Fruit fly (Drosophila melanogaster) whole organism, embryonic: ENCODE data around the gene CG13392.

Source experiments
- CG12155 ChIP-seq: fragments of 200-800 bp; sonication (Bioruptor generic); optimal IDR thresholded peaks from 3 replicates; lab custom pipeline; 2016; ENCODE audit warnings: missing biosample characterization, missing genetic modification characterization
- CG12219 ChIP-seq: fragments of 200-800 bp; sonication (Bioruptor generic); optimal IDR thresholded peaks from 3 replicates; lab custom pipeline; 2018; ENCODE audit warnings: missing biosample characterization, mild to moderate bottlenecking, missing genetic modification characterization
- CG1233 ChIP-seq: fragments of 200-800 bp; sonication (Bioruptor generic); optimal IDR thresholded peaks from 4 replicates; lab custom pipeline; 2018; ENCODE audit warnings: missing biosample characterization, mild to moderate bottlenecking, missing genetic modification characterization
- CG15514 ChIP-seq: fragments of 200-800 bp; sonication (Bioruptor generic); optimal IDR thresholded peaks from 3 replicates; lab custom pipeline; 2017; ENCODE audit warnings: missing biosample characterization, missing genetic modification characterization, mild to moderate bottlenecking, moderate library complexity, missing genetic modification reagents
- CG1603 ChIP-seq: fragments of 200-800 bp; sonication (Bioruptor generic); optimal IDR thresholded peaks from 2 replicates; lab custom pipeline; 2019; ENCODE audit warnings: missing biosample characterization, mild to moderate bottlenecking, missing genetic modification characterization, moderate library complexity
- CG17612 ChIP-seq: fragments of 200-800 bp; sonication (Bioruptor generic); IDR thresholded peaks from 2 replicates; pipeline ENCODE4 v1.3.6; 2022; ENCODE audit warnings: missing biosample characterization, missing genetic modification characterization
- CG18764 ChIP-seq: fragments of 200-800 bp; sonication (Bioruptor generic); optimal IDR thresholded peaks from 3 replicates; lab custom pipeline; 2016; ENCODE audit warnings: missing biosample characterization, missing genetic modification characterization
- CG2116 ChIP-seq: fragments of 200-800 bp; sonication (Bioruptor generic); optimal IDR thresholded peaks from 3 replicates; lab custom pipeline; 2018; ENCODE audit warnings: missing biosample characterization, mild to moderate bottlenecking, missing genetic modification characterization
- CG2678 ChIP-seq: fragments of 200-800 bp; sonication (Bioruptor generic); optimal IDR thresholded peaks from 3 replicates; lab custom pipeline; 2019; ENCODE audit warnings: missing biosample characterization, mild to moderate bottlenecking, missing genetic modification characterization, moderate library complexity
- CG3407 ChIP-seq: fragments of 200-800 bp; sonication (Bioruptor generic); optimal IDR thresholded peaks from 2 replicates; lab custom pipeline; 2018; ENCODE audit warnings: missing biosample characterization, mild to moderate bottlenecking, missing genetic modification characterization
- CG34422 ChIP-seq: fragments of 200-800 bp; sonication (Bioruptor generic); IDR thresholded peaks from 3 replicates; pipeline ENCODE4 v1.3.6; 2022; ENCODE audit warnings: missing biosample characterization, missing genetic modification characterization
- CG43689 ChIP-seq: fragments of 200-800 bp; sonication (Bioruptor generic); IDR thresholded peaks from 2 replicates; pipeline ENCODE4 v1.3.6; 2022; ENCODE audit warnings: missing biosample characterization, missing genetic modification characterization
- CG6254 ChIP-seq: fragments of 200-800 bp; sonication (Bioruptor generic); optimal IDR thresholded peaks from 3 replicates; lab custom pipeline; 2017; ENCODE audit warnings: mild to moderate bottlenecking, missing biosample characterization, missing genetic modification reagents, missing genetic modification characterization
- CG8765 ChIP-seq: fragments of 200-800 bp; sonication (Bioruptor generic); IDR thresholded peaks from 2 replicates; pipeline ENCODE4 v1.3.6; 2022; ENCODE audit warnings: missing biosample characterization, missing genetic modification characterization
- CG8924 ChIP-seq: fragments of 200-800 bp; optimal IDR thresholded peaks from 3 replicates; lab custom pipeline; 2019; ENCODE audit warnings: missing biosample characterization, mild to moderate bottlenecking, missing genetic modification characterization, moderate library complexity
- CG9932 ChIP-seq: fragments of 200-800 bp; sonication (Bioruptor generic); IDR thresholded peaks from 2 replicates; pipeline ENCODE4 v1.3.6; 2022; ENCODE audit warnings: missing biosample characterization, missing genetic modification characterization
- D19A ChIP-seq: fragments of 200-800 bp; optimal IDR thresholded peaks from 3 replicates; lab custom pipeline; 2019; ENCODE audit warnings: missing biosample characterization, mild to moderate bottlenecking, missing genetic modification characterization, moderate library complexity
- Dip2 ChIP-seq: fragments of 200-800 bp; sonication (Bioruptor generic); IDR thresholded peaks from 2 replicates; pipeline ENCODE4 v1.3.6; 2022; ENCODE audit warnings: missing biosample characterization, missing genetic modification characterization
- Dp ChIP-seq: fragments of 200-800 bp; sonication (Bioruptor generic); optimal IDR thresholded peaks from 2 replicates; lab custom pipeline; 2018; ENCODE audit warnings: missing biosample characterization, mild to moderate bottlenecking, missing genetic modification characterization, moderate library complexity
- Ets65A ChIP-seq: fragments of 200-800 bp; sonication (Bioruptor generic); peaks from one replicate; lab custom pipeline; 2016; ENCODE audit warnings: missing biosample characterization, missing genetic modification characterization
- Fer1 ChIP-seq: fragments of 200-800 bp; sonication (Bioruptor generic); optimal IDR thresholded peaks from 2 replicates; lab custom pipeline; 2017; ENCODE audit warnings: missing biosample characterization, mild to moderate bottlenecking, missing genetic modification characterization
- HLH4C ChIP-seq: fragments of 200-800 bp; sonication (Bioruptor generic); IDR thresholded peaks from 3 replicates; pipeline ENCODE4 v1.3.6; 2022; ENCODE audit warnings: missing biosample characterization, missing genetic modification characterization; ENCODE audit not compliant: partially characterized antibody
- HLH54F ChIP-seq: fragments of 200-800 bp; sonication (Bioruptor generic); optimal IDR thresholded peaks from 3 replicates; lab custom pipeline; 2016; ENCODE audit warnings: missing biosample characterization, missing genetic modification characterization
- Hsf ChIP-seq: fragments of 200-800 bp; sonication (Bioruptor generic); optimal IDR thresholded peaks from 3 replicates; lab custom pipeline; 2016; ENCODE audit warnings: missing biosample characterization, missing genetic modification characterization
- MESR4 ChIP-seq: fragments of 200-800 bp; sonication (Bioruptor generic); optimal IDR thresholded peaks from 2 replicates; lab custom pipeline; 2018; ENCODE audit warnings: missing biosample characterization, mild to moderate bottlenecking, missing genetic modification characterization, moderate library complexity
- Max ChIP-seq: fragments of 200-800 bp; sonication (Bioruptor generic); optimal IDR thresholded peaks from 2 replicates; lab custom pipeline; 2016; ENCODE audit warnings: missing biosample characterization, mild to moderate bottlenecking, missing genetic modification characterization
- NC2α ChIP-seq: fragments of 200-800 bp; sonication (Bioruptor generic); optimal IDR thresholded peaks from 2 replicates; lab custom pipeline; 2016; ENCODE audit warnings: missing biosample characterization, missing genetic modification characterization
- Sox100B ChIP-seq: fragments of 200-800 bp; sonication (Bioruptor generic); optimal IDR thresholded peaks from 3 replicates; lab custom pipeline; 2018; ENCODE audit warnings: missing biosample characterization, mild to moderate bottlenecking, missing genetic modification characterization
- chn ChIP-seq: fragments of 200-800 bp; sonication (Bioruptor generic); optimal IDR thresholded peaks from 2 replicates; lab custom pipeline; 2016; ENCODE audit warnings: missing biosample characterization, missing genetic modification characterization
- cwo ChIP-seq: fragments of 200-800 bp; sonication (Bioruptor generic); optimal IDR thresholded peaks from 3 replicates; lab custom pipeline; 2017; ENCODE audit warnings: missing biosample characterization, missing genetic modification characterization, mild to moderate bottlenecking, moderate library complexity, missing genetic modification reagents
- dm ChIP-seq: fragments of 200-800 bp; sonication (Bioruptor generic); optimal IDR thresholded peaks from 3 replicates; lab custom pipeline; 2016; ENCODE audit warnings: missing biosample characterization, missing genetic modification characterization
- dmrt11E ChIP-seq: fragments of 200-800 bp; sonication (Bioruptor generic); optimal IDR thresholded peaks from 3 replicates; lab custom pipeline; 2018; ENCODE audit warnings: missing biosample characterization, mild to moderate bottlenecking, missing genetic modification characterization, moderate library complexity
- dpn ChIP-seq, 2 experiments: fragments of 200-800 bp; sonication (Bioruptor generic); optimal IDR thresholded peaks; 3 replicates each; lab custom pipeline; 2016; ENCODE audit warnings: missing biosample characterization in 2 of 2, missing genetic modification characterization in 2 of 2
- exex ChIP-seq: fragments of 200-800 bp; sonication (Bioruptor generic); optimal IDR thresholded peaks from 4 replicates; lab custom pipeline; 2018; ENCODE audit warnings: missing biosample characterization, mild to moderate bottlenecking, missing genetic modification characterization, moderate library complexity
- gro ChIP-seq: fragments of 200-800 bp; sonication (Bioruptor generic); optimal IDR thresholded peaks from 2 replicates; lab custom pipeline; 2016; ENCODE audit warnings: missing biosample characterization, missing genetic modification characterization
- hbn ChIP-seq: fragments of 200-800 bp; sonication (Bioruptor generic); IDR thresholded peaks from 2 replicates; pipeline ENCODE4 v1.3.6; 2022; ENCODE audit warnings: missing biosample characterization, missing genetic modification characterization; ENCODE audit not compliant: partially characterized antibody
- inv ChIP-seq: fragments of 200-800 bp; sonication (Bioruptor generic); IDR thresholded peaks from 2 replicates; pipeline ENCODE4 v1.3.6; 2022; ENCODE audit warnings: missing biosample characterization, missing genetic modification characterization; ENCODE audit not compliant: partially characterized antibody
- knrl ChIP-seq: fragments of 200-800 bp; sonication (Bioruptor generic); IDR thresholded peaks from 3 replicates; pipeline ENCODE4 v1.3.6; 2022; ENCODE audit warnings: missing biosample characterization, missing genetic modification characterization; ENCODE audit not compliant: partially characterized antibody
- lmd ChIP-seq: fragments of 200-800 bp; sonication (Bioruptor generic); IDR thresholded peaks from 2 replicates; pipeline ENCODE4 v1.3.6; 2022; ENCODE audit warnings: missing biosample characterization, missing genetic modification characterization
- pan ChIP-seq, 4 experiments: fragments of >200 bp in 3 of 4; fragments of 200-800 bp in 1 of 4; sonication (Bioruptor generic) in 1 of 4; optimal IDR thresholded peaks in 3 of 4; IDR thresholded peaks in 1 of 4; 2 replicates each; pipeline versions ENCODE4 v1.3.6 to Lab custom; 2017 to 2022; ENCODE audit warnings: missing biosample characterization in 2 of 4, missing genetic modification characterization in 2 of 4, mixed read lengths in 1 of 4
- prd ChIP-seq, 3 experiments: fragments of >200 bp in 2 of 3; fragments of 200-800 bp in 1 of 3; sonication (Bioruptor generic) in 1 of 3; optimal IDR thresholded peaks in 2 of 3; IDR thresholded peaks in 1 of 3; 2 replicates in 2 of 3; 3 replicates in 1 of 3; pipeline versions ENCODE4 v1.3.6 to Lab custom; 2017 to 2022; ENCODE audit warnings: missing biosample characterization in 1 of 3, missing genetic modification characterization in 1 of 3
- row ChIP-seq: fragments of 200-800 bp; sonication (Bioruptor generic); IDR thresholded peaks from 3 replicates; pipeline ENCODE4 v1.3.6; 2022; ENCODE audit warnings: missing biosample characterization, missing genetic modification characterization
- scrt ChIP-seq: fragments of 200-800 bp; sonication (Bioruptor generic); optimal IDR thresholded peaks from 2 replicates; lab custom pipeline; 2018; ENCODE audit warnings: missing biosample characterization, mild to moderate bottlenecking, missing genetic modification characterization, moderate library complexity
- sr ChIP-seq: fragments of 200-800 bp; sonication (Bioruptor generic); IDR thresholded peaks from 3 replicates; pipeline ENCODE4 v1.3.6; 2022; ENCODE audit warnings: missing biosample characterization, missing genetic modification characterization
- tap ChIP-seq: fragments of 200-800 bp; optimal IDR thresholded peaks from 3 replicates; lab custom pipeline; 2019; ENCODE audit warnings: missing biosample characterization, mild to moderate bottlenecking, missing genetic modification characterization, moderate library complexity
- tgo ChIP-seq: fragments of 200-800 bp; sonication (Bioruptor generic); IDR thresholded peaks from 3 replicates; pipeline ENCODE4 v1.3.6; 2022; ENCODE audit warnings: missing biosample characterization, missing genetic modification characterization
- tin ChIP-seq: fragments of 200-800 bp; sonication (Bioruptor generic); optimal IDR thresholded peaks from 3 replicates; lab custom pipeline; 2016; ENCODE audit warnings: missing biosample characterization, missing genetic modification characterization
- zfh2 ChIP-seq: fragments of 200-800 bp; sonication (Bioruptor generic); optimal IDR thresholded peaks from 2 replicates; lab custom pipeline; 2016; ENCODE audit warnings: missing biosample characterization, missing genetic modification characterization

CG13392 gene

dm6 chr2L:8381508-8382036 is 1.0 kb downstream of the CG13392 start, which contains the start of gene AlaRS (continued):
- no peak for TF ChIP-seq prd (optimal IDR thresholded peaks at IDR 0.05; lab: Kevin White, UChicago)
- TF ChIP-seq prd (GFP tag; IDR thresholded peaks at IDR 0.05; lab: Robert Waterston, UW), result 0 out of 3 replicates have a peak, but pooled peaks have one; percentile 7
- TF ChIP-seq CG8765 (GFP tag; lab: Robert Waterston, UW), result no peak
- peak; percentile 44 for TF ChIP-seq cwo (GFP tag; lab: Kevin White, UChicago)
- TF ChIP-seq CG34422 (GFP tag; lab: Robert Waterston, UW), result 0 out of 3 replicates have a peak, but pooled peaks have one; percentile 26
- TF ChIP-seq CG15514 (GFP tag; lab: Kevin White, UChicago), result peak; percentile 84
- TF ChIP-seq Ets65A, result no peak
- TF ChIP-seq dm (GFP tag; lab: Kevin White, UChicago), result peak; percentile 43
- peak; percentile 28 for TF ChIP-seq CG1603 (tag; lab: Kevin White, UChicago)
- peak; percentile 3 for TF ChIP-seq CG12219 (GFP tag; lab: Kevin White, UChicago)
- peak; percentile 81 for TF ChIP-seq CG2116
- TF ChIP-seq HLH4C, result peak; percentile 66
- peak; percentile 50 for TF ChIP-seq CG2678
- TF ChIP-seq CG18764 (GFP tag; lab: Kevin White, UChicago), result peak; percentile 7
- TF ChIP-seq tap (tag; lab: Kevin White, UChicago), result peak; percentile 4
- TF ChIP-seq CG3407 (GFP tag; lab: Kevin White, UChicago), result peak; percentile 24
- TF ChIP-seq inv (GFP tag; lab: Robert Waterston, UW), result peak; percentile 46
- no peak for TF ChIP-seq sr (GFP tag; lab: Robert Waterston, UW)
- no peak for TF ChIP-seq chn (GFP tag; lab: Kevin White, UChicago)
- TF ChIP-seq tgo (GFP tag; lab: Robert Waterston, UW), result peak; percentile 13; the same call in 1 of the 3 replicates
- no peak for TF ChIP-seq HLH54F (GFP tag; lab: Kevin White, UChicago)
- no peak for TF ChIP-seq pan (optimal IDR thresholded peaks at IDR 0.05; lab: Kevin White, UChicago)
- TF ChIP-seq pan (GFP tag; optimal IDR thresholded peaks at IDR 0.05 in 1 of 2, IDR thresholded peaks at IDR 0.05 in 1 of 2), result peak in 1 of 2 experiments; percentile 43
- no peak for TF ChIP-seq zfh2 (GFP tag; lab: Kevin White, UChicago)
- TF ChIP-seq MESR4 (GFP tag; lab: Kevin White, UChicago), result peak; percentile 77
- TF ChIP-seq Sox100B (GFP tag; lab: Kevin White, UChicago), result peak; percentile 26
- peak; percentile 20 for TF ChIP-seq CG1233 (GFP tag; lab: Kevin White, UChicago)
- TF ChIP-seq CG17612 (GFP tag; lab: Robert Waterston, UW), result no peak
- TF ChIP-seq dpn (GFP tag; optimal IDR thresholded peaks at IDR 0.05; lab: Kevin White, UChicago), result peak; percentile 8 to 26
- no peak for TF ChIP-seq Dip2
- peak; percentile 40 for TF ChIP-seq CG6254 (GFP tag; lab: Kevin White, UChicago)
- peak; percentile 36 for TF ChIP-seq Max (GFP tag; lab: Kevin White, UChicago)
- TF ChIP-seq exex, result peak; percentile 5
- TF ChIP-seq hbn (GFP tag; lab: Robert Waterston, UW), result peak; percentile 57
- peak; percentile 59; the same call in 2 of the 3 replicates for TF ChIP-seq knrl (GFP tag; lab: Robert Waterston, UW)
- TF ChIP-seq D19A (tag; lab: Kevin White, UChicago), result peak; percentile 19
- TF ChIP-seq gro (GFP tag; lab: Kevin White, UChicago), result peak; percentile 22
- TF ChIP-seq row (GFP tag; lab: Robert Waterston, UW), result peak; percentile 79
- TF ChIP-seq CG43689 (GFP tag; lab: Robert Waterston, UW), result no peak
- no peak for TF ChIP-seq scrt (GFP tag; lab: Kevin White, UChicago)
- TF ChIP-seq Dp (GFP tag; lab: Kevin White, UChicago), result peak; percentile 24
- TF ChIP-seq lmd (GFP tag; lab: Robert Waterston, UW), result 0 out of 2 replicates have a peak, but pooled peaks have one; percentile 14
- peak; percentile 57 for TF ChIP-seq Fer1 (GFP tag; lab: Kevin White, UChicago)
- TF ChIP-seq CG9932, result peak; percentile 49
- TF ChIP-seq CG8924 (tag; lab: Kevin White, UChicago), result peak; percentile 28
- TF ChIP-seq tin (GFP tag; lab: Kevin White, UChicago), result peak; percentile 19
- peak; percentile 57 for TF ChIP-seq CG12155 (GFP tag; lab: Kevin White, UChicago)
- TF ChIP-seq NC2α (GFP tag; lab: Kevin White, UChicago), result no peak
- TF ChIP-seq Hsf (GFP tag; lab: Kevin White, UChicago), result peak; percentile 27
- TF ChIP-seq dmrt11E (tag; lab: Kevin White, UChicago), result peak; percentile 40
